Worm (Caenorhabditis elegans): ENCODE measurements around the gene dmsr-9.

- TF ChIP-seq lin-29 (GFP tag; IDR thresholded peaks at IDR 0.05) (no peak), aha-1 (tag) (peak; percentile 36), unc-62 (GFP tag; optimal IDR thresholded peaks at IDR 0.05 in 1 of 2) (no peak), unc-62 (tag; optimal IDR thresholded peaks at IDR 0.05) (no peak), saeg-2 (GFP tag; IDR thresholded peaks at IDR 0.05) (no peak), hlh-30 (tag; optimal IDR thresholded peaks at IDR 0.05; ENCODE audit: insufficient read depth) (no peak), snpc-4 (tag; optimal IDR thresholded peaks at IDR 0.05) (no peak), R02D3.7 (tag; optimal IDR thresholded peaks at IDR 0.05) (no peak), nhr-237 (tag; optimal IDR thresholded peaks at IDR 0.05) (no peak)
These were observed 30.6 kb upstream of the dmsr-9 start for ce11 chrV:6830075-6830474.

Data from whole organism, L4 larva.